Worm (Caenorhabditis elegans) whole organism, L2 larva: ENCODE results near the gene C07D10.1.

Source experiments
- C34F6.9 ChIP-seq: fragments of 150-350 bp; optimal IDR thresholded peaks from 2 replicates; lab custom pipeline; 2014; ENCODE audit warnings: missing biosample characterization, missing genetic modification characterization
- R02D3.7 ChIP-seq: fragments of 150-350 bp; optimal IDR thresholded peaks from 2 replicates; lab custom pipeline; 2014; ENCODE audit warnings: missing biosample characterization, missing genetic modification characterization
- Y55F3AM.14 ChIP-seq: fragments of 200-800 bp; sonication (Bioruptor generic); optimal IDR thresholded peaks from 2 replicates; lab custom pipeline; 2018; ENCODE audit warnings: mild to moderate bottlenecking, missing genetic modification characterization, missing compliant biosample characterization
- ZK546.5 ChIP-seq: sonication (generic microtip); optimal IDR thresholded peaks from 2 replicates; lab custom pipeline; 2017; ENCODE audit warnings: missing biosample characterization, missing genetic modification characterization
- alr-1 ChIP-seq: fragments of 150-350 bp; optimal IDR thresholded peaks from 2 replicates; lab custom pipeline; 2014; ENCODE audit warnings: missing biosample characterization, missing genetic modification characterization
- ama-1 ChIP-seq: fragments of 150-350 bp; optimal IDR thresholded peaks from 2 replicates; lab custom pipeline; 2018; ENCODE audit warnings: inconsistent platforms
- blmp-1 ChIP-seq: sonication (generic microtip); optimal IDR thresholded peaks from 2 replicates; lab custom pipeline; 2017; ENCODE audit warnings: missing genetic modification characterization, mild to moderate bottlenecking, missing compliant biosample characterization, antibody characterized with exemption, moderate library complexity; ENCODE audit not compliant: insufficient read depth
- crh-2 ChIP-seq: sonication (generic microtip); optimal IDR thresholded peaks from 2 replicates; lab custom pipeline; 2017; ENCODE audit warnings: missing biosample characterization, missing genetic modification characterization
- elt-1 ChIP-seq: fragments of 150-350 bp; optimal IDR thresholded peaks from 2 replicates; lab custom pipeline; 2014; ENCODE audit warnings: missing biosample characterization, missing genetic modification characterization
- fos-1 ChIP-seq: fragments of 150-350 bp; optimal IDR thresholded peaks from 2 replicates; lab custom pipeline; 2014; ENCODE audit warnings: missing biosample characterization, missing genetic modification characterization
- lin-11 ChIP-seq: fragments of 150-350 bp; sonication (generic microtip); optimal IDR thresholded peaks from 2 replicates; lab custom pipeline; 2014; ENCODE audit warnings: missing biosample characterization, missing genetic modification characterization, inconsistent platforms, mixed read lengths
- lin-13 ChIP-seq: fragments of 150-350 bp; optimal IDR thresholded peaks from 2 replicates; lab custom pipeline; 2014; ENCODE audit warnings: missing biosample characterization, missing genetic modification reagents, missing genetic modification characterization
- lsy-2 ChIP-seq, 2 experiments: fragments of 150-350 bp in 1 of 2; sonication (generic microtip) in 1 of 2; optimal IDR thresholded peaks; 2 replicates each; lab custom pipeline; 2014 to 2017; ENCODE audit warnings: missing biosample characterization in 2 of 2, missing genetic modification characterization in 2 of 2
- nhr-11 ChIP-seq: fragments of 150-350 bp; optimal IDR thresholded peaks from 2 replicates; lab custom pipeline; 2014; ENCODE audit warnings: missing biosample characterization, missing genetic modification characterization
- nhr-12 ChIP-seq: fragments of 150-350 bp; optimal IDR thresholded peaks from 2 replicates; lab custom pipeline; 2014; ENCODE audit warnings: missing biosample characterization, missing genetic modification characterization
- nhr-129 ChIP-seq: fragments of 150-350 bp; optimal IDR thresholded peaks from 2 replicates; lab custom pipeline; 2014; ENCODE audit warnings: missing biosample characterization, missing genetic modification characterization
- nhr-21 ChIP-seq: fragments of 150-350 bp; optimal IDR thresholded peaks from 2 replicates; lab custom pipeline; 2014; ENCODE audit warnings: missing biosample characterization, missing genetic modification characterization
- nhr-25 ChIP-seq: fragments of 150-350 bp; sonication (generic microtip); optimal IDR thresholded peaks from 3 replicates; lab custom pipeline; 2014; ENCODE audit warnings: missing biosample characterization, missing genetic modification characterization
- nhr-6 ChIP-seq: fragments of 150-350 bp; optimal IDR thresholded peaks from 2 replicates; lab custom pipeline; 2014; ENCODE audit warnings: missing biosample characterization, missing genetic modification characterization
- nhr-77 ChIP-seq: fragments of 150-350 bp; optimal IDR thresholded peaks from 2 replicates; lab custom pipeline; 2014; ENCODE audit warnings: missing biosample characterization, missing genetic modification characterization
- peb-1 ChIP-seq: fragments of 150-350 bp; optimal IDR thresholded peaks from 2 replicates; lab custom pipeline; 2014; ENCODE audit warnings: missing biosample characterization, missing genetic modification characterization
- sem-4 ChIP-seq: fragments of 150-350 bp; optimal IDR thresholded peaks from 2 replicates; lab custom pipeline; 2014; ENCODE audit warnings: missing biosample characterization, missing genetic modification reagents, missing genetic modification characterization
- skn-1 ChIP-seq: sonication (generic microtip); optimal IDR thresholded peaks from 2 replicates; lab custom pipeline; 2017; ENCODE audit warnings: missing biosample characterization, missing genetic modification characterization
- sma-3 ChIP-seq: sonication (generic microtip); optimal IDR thresholded peaks from 2 replicates; lab custom pipeline; 2016; ENCODE audit warnings: missing genetic modification reagents, missing genetic modification characterization, missing compliant biosample characterization
- sma-9 ChIP-seq, 2 experiments: fragments of 150-350 bp in 1 of 2; sonication (generic microtip) in 1 of 2; optimal IDR thresholded peaks; 2 replicates each; lab custom pipeline; 2014 to 2016; ENCODE audit warnings: missing genetic modification characterization in 2 of 2, mild to moderate bottlenecking in 1 of 2, missing biosample characterization in 1 of 2, missing compliant biosample characterization in 1 of 2, missing genetic modification reagents in 1 of 2, moderate library complexity in 1 of 2
- unc-39 ChIP-seq: fragments of 150-350 bp; optimal IDR thresholded peaks from 2 replicates; lab custom pipeline; 2014; ENCODE audit warnings: missing biosample characterization, missing genetic modification characterization
- unc-62 ChIP-seq: fragments of 150-350 bp; optimal IDR thresholded peaks from 2 replicates; lab custom pipeline; 2014; ENCODE audit warnings: missing biosample characterization, missing genetic modification reagents, missing genetic modification characterization
- ztf-1 ChIP-seq: fragments of 200-800 bp; sonication (Bioruptor generic); conservative IDR thresholded peaks from 2 replicates; pipeline ENCODE4 v1.3.6; 2022; ENCODE audit warnings: missing genetic modification characterization, missing compliant biosample characterization

C07D10.1 gene

ce11 chrII:7413275-7413674 is 14.5 kb downstream of the C07D10.1 start:
- TF ChIP-seq sma-9 (GFP tag; optimal IDR thresholded peaks at IDR 0.05; lab: Kevin White, UChicago), result peak; percentile 56
- TF ChIP-seq sma-9 (tag; optimal IDR thresholded peaks at IDR 0.05; lab: Kevin White, UChicago), result no peak
- TF ChIP-seq nhr-25, result peak; percentile 79
- TF ChIP-seq nhr-6 (tag; lab: Kevin White, UChicago), result no peak
- peak; percentile 33 for TF ChIP-seq blmp-1 (tag; lab: Kevin White, UChicago)
- peak; percentile 49 for TF ChIP-seq nhr-129 (tag; lab: Kevin White, UChicago)
- TF ChIP-seq nhr-21, result peak; percentile 30
- TF ChIP-seq peb-1, result no peak

- TF ChIP-seq skn-1 (tag; lab: Kevin White, UChicago) (no peak), nhr-6 (tag; lab: Kevin White, UChicago) (no peak), nhr-12 (no peak), lin-13 (GFP tag; lab: Kevin White, UChicago) (no peak), sem-4 (tag; lab: Kevin White, UChicago) (no peak), Y55F3AM.14 (no peak), R02D3.7 (tag; lab: Kevin White, UChicago) (no peak), lsy-2 (tag; optimal IDR thresholded peaks at IDR 0.05; lab: Kevin White, UChicago) (no peak), sma-3 (GFP tag; lab: Kevin White, UChicago) (no peak), fos-1 (no peak), ama-1 (lab: Kevin White, UChicago) (no peak), unc-39 (no peak), sma-9 (GFP tag; optimal IDR thresholded peaks at IDR 0.05; lab: Kevin White, UChicago) (no peak), sma-9 (tag; optimal IDR thresholded peaks at IDR 0.05; lab: Kevin White, UChicago) (no peak), crh-2 (tag; lab: Kevin White, UChicago) (no peak), unc-62 (GFP tag; lab: Kevin White, UChicago) (no peak)
Observed at ce11 chrII:7413764-7414163, 15.0 kb downstream of the C07D10.1 start.

- TF ChIP-seq nhr-129 (tag; lab: Kevin White, UChicago) (peak; percentile 42), peb-1 (no peak)
Observed at ce11 chrII:7419563-7419962, 20.8 kb downstream of the C07D10.1 start.

ce11 chrII:7420157-7420556 is 21.3 kb downstream of the C07D10.1 start:
- TF ChIP-seq ztf-1 (GFP tag; lab: Robert Waterston, UW) (no peak), R02D3.7 (tag; lab: Kevin White, UChicago) (no peak), crh-2 (tag; lab: Kevin White, UChicago) (peak; percentile 28), nhr-129 (tag; lab: Kevin White, UChicago) (peak; percentile 44)

- no peak for TF ChIP-seq elt-1 (tag; lab: Kevin White, UChicago)
- peak in 1 of 2 experiments; percentile 62 for TF ChIP-seq lsy-2 (tag; optimal IDR thresholded peaks at IDR 0.05; lab: Kevin White, UChicago)
- peak; percentile 38 for TF ChIP-seq crh-2 (tag; lab: Kevin White, UChicago)
- peak; percentile 38 for TF ChIP-seq sma-9 (GFP tag; optimal IDR thresholded peaks at IDR 0.05; lab: Kevin White, UChicago)
- TF ChIP-seq sma-9 (tag; optimal IDR thresholded peaks at IDR 0.05; lab: Kevin White, UChicago), result no peak
- TF ChIP-seq nhr-12, result no peak
- TF ChIP-seq nhr-129 (tag; lab: Kevin White, UChicago), result peak; percentile 83
- TF ChIP-seq fos-1, result peak; percentile 27
Observed at ce11 chrII:7420796-7421386, 22.1 kb downstream of the C07D10.1 start.

ce11 chrII:7432327-7432726 is 33.5 kb downstream of the C07D10.1 start, which contains the start of gene srd-54:
TSS of gene srd-54 (plus strand) at chrII:7432627.
- TF ChIP-seq fos-1 (no peak), nhr-12 (no peak), ztf-1 (GFP tag; lab: Robert Waterston, UW) (no peak), alr-1 (tag; lab: Kevin White, UChicago) (no peak), nhr-129 (tag; lab: Kevin White, UChicago) (no peak), nhr-11 (no peak), peb-1 (no peak), ZK546.5 (tag; lab: Kevin White, UChicago) (no peak), crh-2 (tag; lab: Kevin White, UChicago) (no peak), nhr-77 (tag; lab: Kevin White, UChicago) (no peak), lin-11 (tag; lab: Kevin White, UChicago) (no peak), C34F6.9 (tag; lab: Kevin White, UChicago) (no peak), nhr-25 (no peak), lsy-2 (tag; optimal IDR thresholded peaks at IDR 0.05; lab: Kevin White, UChicago) (no peak)
- TF ChIP-seq, all 48 proteins: peak for 0
